Fruit fly (Drosophila melanogaster) whole organism, embryonic: ENCODE results near the gene Sbf.
A peak's percentile ranks its signal among the peaks of the same experiment; 100 is the strongest.

Experiments used
- Adf1 ChIP-seq: fragments of 200-800 bp; sonication (Bioruptor generic); IDR thresholded peaks from 2 replicates; pipeline ENCODE4 v1.3.6; 2022; ENCODE audit warnings: missing biosample characterization, missing genetic modification characterization
- Aef1 ChIP-seq: fragments of 200-800 bp; sonication (Bioruptor generic); IDR thresholded peaks from 3 replicates; pipeline ENCODE4 v1.3.6; 2022; ENCODE audit warnings: missing biosample characterization, missing genetic modification characterization
- Asciz ChIP-seq: fragments of 200-800 bp; sonication (Bioruptor generic); optimal IDR thresholded peaks from 2 replicates; lab custom pipeline; 2017; ENCODE audit warnings: missing biosample characterization, mild to moderate bottlenecking, missing genetic modification characterization, missing genetic modification reagents
- B-H1 ChIP-seq: fragments of 200-800 bp; sonication (Bioruptor generic); IDR thresholded peaks from 3 replicates; pipeline ENCODE4 v1.3.6; 2022; ENCODE audit warnings: missing biosample characterization, missing genetic modification characterization
- BtbVII ChIP-seq: fragments of 200-800 bp; sonication (Bioruptor generic); optimal IDR thresholded peaks from 3 replicates; lab custom pipeline; 2017; ENCODE audit warnings: missing biosample characterization, mild to moderate bottlenecking, missing genetic modification characterization
- C15 ChIP-seq: fragments of 200-800 bp; sonication (Bioruptor generic); IDR thresholded peaks from 3 replicates; pipeline ENCODE4 v1.3.6; 2022; ENCODE audit warnings: missing biosample characterization, missing genetic modification characterization
- CG10147 ChIP-seq: fragments of 200-800 bp; sonication (Bioruptor generic); optimal IDR thresholded peaks from 2 replicates; lab custom pipeline; 2019; ENCODE audit warnings: missing biosample characterization, mild to moderate bottlenecking, missing genetic modification characterization, moderate library complexity
- CG10274 ChIP-seq: fragments of 200-800 bp; sonication (Bioruptor generic); optimal IDR thresholded peaks from 3 replicates; lab custom pipeline; 2017; ENCODE audit warnings: missing biosample characterization, mild to moderate bottlenecking, missing genetic modification characterization
- CG10366 ChIP-seq: fragments of 200-800 bp; sonication (Bioruptor generic); IDR thresholded peaks from 2 replicates; pipeline ENCODE4 v1.3.6; 2022; ENCODE audit warnings: missing biosample characterization, missing genetic modification characterization
- CG11093 ChIP-seq: fragments of 200-800 bp; sonication (Bioruptor generic); IDR thresholded peaks from 3 replicates; pipeline ENCODE4 v1.3.6; 2022; ENCODE audit warnings: missing biosample characterization, missing genetic modification characterization
- CG11504 ChIP-seq: fragments of 200-800 bp; sonication (Bioruptor generic); optimal IDR thresholded peaks from 3 replicates; lab custom pipeline; 2019; ENCODE audit warnings: missing biosample characterization, mild to moderate bottlenecking, missing genetic modification characterization, moderate library complexity
- CG11696 ChIP-seq: fragments of 200-800 bp; sonication (Bioruptor generic); IDR thresholded peaks from 2 replicates; pipeline ENCODE4 v1.3.6; 2022; ENCODE audit warnings: missing biosample characterization, missing genetic modification characterization
- CG12942 ChIP-seq: fragments of 200-800 bp; sonication (Bioruptor generic); optimal IDR thresholded peaks from 3 replicates; lab custom pipeline; 2016; ENCODE audit warnings: missing biosample characterization, missing genetic modification characterization
- CG14667 ChIP-seq: fragments of 200-800 bp; sonication (Bioruptor generic); IDR thresholded peaks from 2 replicates; pipeline ENCODE4 v1.3.6; 2022; ENCODE audit warnings: missing biosample characterization, missing genetic modification characterization
- CG14710 ChIP-seq: fragments of 200-800 bp; sonication (Bioruptor generic); optimal IDR thresholded peaks from 3 replicates; lab custom pipeline; 2019; ENCODE audit warnings: missing biosample characterization, mild to moderate bottlenecking, missing genetic modification characterization, moderate library complexity
- CG17186 ChIP-seq: fragments of 200-800 bp; sonication (Bioruptor generic); optimal IDR thresholded peaks from 3 replicates; lab custom pipeline; 2017; ENCODE audit warnings: missing biosample characterization, missing genetic modification reagents, missing genetic modification characterization
- CG2712 ChIP-seq: fragments of 200-800 bp; optimal IDR thresholded peaks from 3 replicates; lab custom pipeline; 2019; ENCODE audit warnings: missing biosample characterization, mild to moderate bottlenecking, missing genetic modification characterization, moderate library complexity
- CG31224 ChIP-seq: fragments of 200-800 bp; sonication (Bioruptor generic); IDR thresholded peaks from 2 replicates; pipeline ENCODE4 v1.3.6; 2022; ENCODE audit warnings: missing biosample characterization, missing genetic modification characterization
- CG31388 ChIP-seq: fragments of 200-800 bp; sonication (Bioruptor generic); optimal IDR thresholded peaks from 2 replicates; lab custom pipeline; 2016; ENCODE audit warnings: missing biosample characterization, missing genetic modification characterization
- CG3407 ChIP-seq: fragments of 200-800 bp; sonication (Bioruptor generic); optimal IDR thresholded peaks from 2 replicates; lab custom pipeline; 2018; ENCODE audit warnings: missing biosample characterization, mild to moderate bottlenecking, missing genetic modification characterization
- CG6683 ChIP-seq: fragments of 200-800 bp; sonication (Bioruptor generic); optimal IDR thresholded peaks from 2 replicates; lab custom pipeline; 2017; ENCODE audit warnings: missing biosample characterization, mild to moderate bottlenecking, missing genetic modification characterization, missing genetic modification reagents
- CG7839 ChIP-seq: fragments of 200-800 bp; sonication (Bioruptor generic); optimal IDR thresholded peaks from 3 replicates; lab custom pipeline; 2018; ENCODE audit warnings: missing biosample characterization, mild to moderate bottlenecking, missing genetic modification characterization, moderate library complexity
- CG8944 ChIP-seq: fragments of 200-800 bp; sonication (Bioruptor generic); optimal IDR thresholded peaks from 3 replicates; lab custom pipeline; 2016; ENCODE audit warnings: missing biosample characterization, missing genetic modification characterization
- CG9932 ChIP-seq: fragments of 200-800 bp; sonication (Bioruptor generic); IDR thresholded peaks from 2 replicates; pipeline ENCODE4 v1.3.6; 2022; ENCODE audit warnings: missing biosample characterization, missing genetic modification characterization
- Deaf1 ChIP-seq: fragments of 200-800 bp; optimal IDR thresholded peaks from 3 replicates; lab custom pipeline; 2019; ENCODE audit warnings: missing biosample characterization, mild to moderate bottlenecking, missing genetic modification characterization, moderate library complexity
- Kr ChIP-seq: fragments of 200-800 bp; sonication (Bioruptor generic); optimal IDR thresholded peaks from 2 replicates; lab custom pipeline; 2017; ENCODE audit warnings: missing biosample characterization, mild to moderate bottlenecking, missing genetic modification characterization
- Mad ChIP-seq: fragments of 200-800 bp; sonication (Bioruptor generic); optimal IDR thresholded peaks from 2 replicates; lab custom pipeline; 2016; ENCODE audit warnings: missing biosample characterization, missing genetic modification characterization
- Mes4 ChIP-seq: fragments of 200-800 bp; sonication (Bioruptor generic); optimal IDR thresholded peaks from 2 replicates; lab custom pipeline; 2016; ENCODE audit warnings: missing biosample characterization, missing genetic modification characterization
- Nf-YC ChIP-seq: fragments of 200-800 bp; optimal IDR thresholded peaks from 3 replicates; lab custom pipeline; 2019; ENCODE audit warnings: missing biosample characterization, mild to moderate bottlenecking, missing genetic modification characterization, moderate library complexity
- Opbp ChIP-seq: fragments of 200-800 bp; sonication (Bioruptor generic); IDR thresholded peaks from 3 replicates; pipeline ENCODE4 v1.3.6; 2022; ENCODE audit warnings: missing biosample characterization, missing genetic modification characterization; ENCODE audit not compliant: partially characterized antibody
- Pdp1 ChIP-seq, 2 experiments: fragments of 200-800 bp; sonication (Bioruptor generic); optimal IDR thresholded peaks; 3 replicates each; lab custom pipeline; 2016; ENCODE audit warnings: missing biosample characterization in 2 of 2, missing genetic modification characterization in 2 of 2, mild to moderate bottlenecking in 1 of 2, moderate library complexity in 1 of 2
- Six4 ChIP-seq: fragments of 200-800 bp; sonication (Bioruptor generic); optimal IDR thresholded peaks from 2 replicates; lab custom pipeline; 2016; ENCODE audit warnings: missing biosample characterization, missing genetic modification characterization
- bbx ChIP-seq: fragments of 200-800 bp; sonication (Bioruptor generic); IDR thresholded peaks from 2 replicates; pipeline ENCODE4 v1.3.6; 2022; ENCODE audit warnings: missing biosample characterization, missing genetic modification characterization; ENCODE audit not compliant: partially characterized antibody
- cato ChIP-seq: fragments of 200-800 bp; sonication (Bioruptor generic); optimal IDR thresholded peaks from 2 replicates; lab custom pipeline; 2016; ENCODE audit warnings: missing biosample characterization, missing genetic modification characterization, borderline replicate concordance
- chinmo ChIP-seq: fragments of 200-800 bp; sonication (Bioruptor generic); IDR thresholded peaks from 4 replicates; pipeline ENCODE4 v1.3.6; 2022; ENCODE audit warnings: missing biosample characterization, missing genetic modification characterization; ENCODE audit not compliant: partially characterized antibody
- ci ChIP-seq: fragments of 200-800 bp; sonication (Bioruptor generic); IDR thresholded peaks from 3 replicates; pipeline ENCODE4 v1.3.6; 2022; ENCODE audit warnings: missing biosample characterization, missing genetic modification characterization
- fd3F ChIP-seq: fragments of 200-800 bp; sonication (Bioruptor generic); optimal IDR thresholded peaks from 2 replicates; lab custom pipeline; 2018; ENCODE audit warnings: missing biosample characterization, mild to moderate bottlenecking, missing genetic modification characterization, moderate library complexity
- otp ChIP-seq: fragments of 200-800 bp; sonication (Bioruptor generic); IDR thresholded peaks from 3 replicates; pipeline ENCODE4, ENCODE4 v1.3.6; 2022; ENCODE audit warnings: missing biosample characterization, missing genetic modification characterization
- pb ChIP-seq: fragments of 200-800 bp; sonication (Bioruptor generic); optimal IDR thresholded peaks from 3 replicates; lab custom pipeline; 2016; ENCODE audit warnings: missing biosample characterization, missing genetic modification characterization
- pros ChIP-seq: fragments of 200-800 bp; sonication (Bioruptor generic); optimal IDR thresholded peaks from 3 replicates; lab custom pipeline; 2019; ENCODE audit warnings: missing biosample characterization, mild to moderate bottlenecking, missing genetic modification characterization, moderate library complexity
- rib ChIP-seq: fragments of 200-800 bp; sonication (Bioruptor generic); IDR thresholded peaks from 2 replicates; pipeline ENCODE4 v1.3.6; 2022; ENCODE audit warnings: missing biosample characterization, missing genetic modification characterization
- scrt ChIP-seq: fragments of 200-800 bp; sonication (Bioruptor generic); optimal IDR thresholded peaks from 2 replicates; lab custom pipeline; 2018; ENCODE audit warnings: missing biosample characterization, mild to moderate bottlenecking, missing genetic modification characterization, moderate library complexity
- sens-2 ChIP-seq: fragments of 200-800 bp; sonication (Bioruptor generic); IDR thresholded peaks from 2 replicates; pipeline ENCODE4 v1.3.6; 2022; ENCODE audit warnings: missing biosample characterization, missing genetic modification characterization
- sqz ChIP-seq: fragments of 200-800 bp; sonication (Bioruptor generic); optimal IDR thresholded peaks from 3 replicates; lab custom pipeline; 2018; ENCODE audit warnings: missing biosample characterization, mild to moderate bottlenecking, missing genetic modification characterization
- ssp ChIP-seq: fragments of 200-800 bp; sonication (Bioruptor generic); IDR thresholded peaks from 2 replicates; pipeline ENCODE4 v1.3.6; 2022; ENCODE audit warnings: missing biosample characterization, missing genetic modification characterization
- sug ChIP-seq: fragments of 200-800 bp; optimal IDR thresholded peaks from 2 replicates; lab custom pipeline; 2019; ENCODE audit warnings: missing biosample characterization, mild to moderate bottlenecking, missing genetic modification characterization, moderate library complexity
- trem ChIP-seq: fragments of 200-800 bp; optimal IDR thresholded peaks from 3 replicates; lab custom pipeline; 2019; ENCODE audit warnings: missing biosample characterization, mild to moderate bottlenecking, missing genetic modification characterization, moderate library complexity
- unc-4 ChIP-seq: fragments of 200-800 bp; sonication (Bioruptor generic); IDR thresholded peaks from 2 replicates; pipeline ENCODE4 v1.3.6; 2022; ENCODE audit warnings: missing biosample characterization, missing genetic modification characterization; ENCODE audit not compliant: partially characterized antibody
- wek ChIP-seq: fragments of 200-800 bp; sonication (Bioruptor generic); optimal IDR thresholded peaks from 3 replicates; lab custom pipeline; 2018; ENCODE audit warnings: missing biosample characterization, mild to moderate bottlenecking, missing genetic modification characterization, moderate library complexity

Sbf gene

DNA sequence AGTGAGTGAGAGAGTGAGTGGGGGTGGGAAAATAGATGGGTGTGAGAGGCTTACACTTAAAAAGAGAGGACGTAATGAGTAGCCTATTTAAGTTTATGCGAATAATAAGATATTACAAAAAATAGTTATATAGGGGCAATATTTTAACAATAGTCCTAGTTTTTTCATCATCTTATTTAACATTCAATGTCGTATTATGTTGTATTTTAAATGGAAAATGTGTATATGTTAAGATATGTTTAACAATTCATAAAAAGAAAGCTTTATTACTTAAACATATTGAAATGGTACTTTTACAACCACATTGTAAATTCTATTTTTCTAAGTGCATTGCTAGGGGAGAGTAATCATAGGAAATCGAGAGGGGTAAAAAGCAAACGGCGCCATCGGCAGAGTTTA is 22.8 kb downstream of the Sbf start (continued):
- TF ChIP-seq scrt (peak; percentile 66), CG11504 (tag; lab: Kevin White, UChicago) (peak; percentile 86), pb (no peak), Deaf1 (tag; lab: Kevin White, UChicago) (peak; percentile 40), CG11093 (no peak), CG10366 (GFP tag; lab: Robert Waterston, UW) (no peak), sug (tag; lab: Kevin White, UChicago) (peak; percentile 73), CG2712 (tag; lab: Kevin White, UChicago) (peak; percentile 86), CG9932 (GFP tag; lab: Robert Waterston, UW) (peak; percentile 38; the same call in 1 of the 2 replicates), sens-2 (GFP tag; lab: Robert Waterston, UW) (0 out of 2 replicates have a peak, but pooled peaks have one; percentile 9), Mes4 (GFP tag; lab: Kevin White, UChicago) (no peak), fd3F (GFP tag; lab: Kevin White, UChicago) (peak; percentile 66), CG17186 (no peak), Aef1 (GFP tag; lab: Robert Waterston, UW) (peak; percentile 45; the same call in 1 of the 3 replicates), CG12942 (GFP tag; lab: Kevin White, UChicago) (peak; percentile 36), Nf-YC (peak; percentile 68), B-H1 (GFP tag; lab: Robert Waterston, UW) (0 out of 3 replicates have a peak, but pooled peaks have one; percentile 29), BtbVII (peak; percentile 58), CG14667 (no peak), sqz (GFP tag; lab: Kevin White, UChicago) (peak; percentile 60), unc-4 (GFP tag; lab: Robert Waterston, UW) (no peak), bbx (GFP tag; lab: Robert Waterston, UW) (no peak), Adf1 (GFP tag; lab: Robert Waterston, UW) (no peak), C15 (GFP tag; lab: Robert Waterston, UW) (no peak), CG10147 (GFP tag; lab: Kevin White, UChicago) (peak; percentile 79), Six4 (GFP tag; lab: Kevin White, UChicago) (peak; percentile 48), CG7839 (peak; percentile 86), ssp (GFP tag; lab: Robert Waterston, UW) (peak; percentile 11; the same call in 1 of the 2 replicates)

DNA sequence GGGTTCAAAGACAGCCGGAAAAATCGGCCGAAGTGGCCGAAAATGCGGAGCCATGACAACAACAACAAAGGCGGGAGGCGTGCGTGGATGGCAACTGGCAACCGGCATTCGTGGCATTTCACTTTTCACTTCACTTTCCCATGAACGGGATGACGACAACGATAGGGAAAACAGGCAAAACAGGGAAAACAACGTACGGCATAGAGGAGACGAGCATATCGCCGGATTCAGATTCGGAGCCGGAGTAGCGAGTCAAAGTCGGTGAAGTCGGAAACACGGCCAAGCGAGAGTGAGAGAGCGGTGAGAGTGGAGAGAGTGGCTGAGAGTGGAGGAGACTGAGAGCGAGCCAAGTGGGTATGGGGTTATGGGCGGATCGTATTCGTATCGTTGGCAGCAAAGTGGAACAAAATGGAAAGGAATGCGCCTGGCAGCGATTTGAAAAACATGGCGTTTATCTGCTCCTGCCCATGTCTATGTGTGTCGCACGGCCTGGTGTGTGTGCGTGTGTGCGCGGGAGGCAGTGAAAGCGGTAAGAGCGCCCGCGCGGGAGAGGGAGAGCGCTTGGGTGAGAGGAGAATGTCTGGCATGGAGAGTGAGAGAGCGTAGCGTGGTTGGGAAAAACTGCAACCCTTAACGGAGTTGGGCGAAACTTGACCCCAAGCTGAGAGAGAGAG is 23.3 kb downstream of the Sbf start:
- TF ChIP-seq CG6683 (GFP tag; lab: Kevin White, UChicago), result no peak
- no peak for TF ChIP-seq Mad (GFP tag; lab: Kevin White, UChicago)
- TF ChIP-seq otp (GFP tag; lab: Robert Waterston, UW), result no peak
- TF ChIP-seq CG3407, result no peak
- TF ChIP-seq CG11696, result peak; percentile 41; the same call in 1 of the 2 replicates
- TF ChIP-seq CG31224 (GFP tag; lab: Robert Waterston, UW), result no peak
- TF ChIP-seq chinmo (GFP tag; lab: Robert Waterston, UW), result peak; percentile 77; the same call in 1 of the 4 replicates
- peak; percentile 89 for TF ChIP-seq pros (GFP tag; lab: Kevin White, UChicago)
- TF ChIP-seq ci, result peak; percentile 50; the same call in 1 of the 3 replicates
- TF ChIP-seq Kr (GFP tag; lab: Kevin White, UChicago), result peak; percentile 45
- peak; percentile 47 for TF ChIP-seq wek (GFP tag; lab: Kevin White, UChicago)
- TF ChIP-seq fd3F (GFP tag; lab: Kevin White, UChicago), result no peak
- no peak for TF ChIP-seq Pdp1 (GFP tag; optimal IDR thresholded peaks at IDR 0.05; lab: Kevin White, UChicago)
- peak; percentile 11 for TF ChIP-seq trem (tag; lab: Kevin White, UChicago)
- peak; percentile 1 for TF ChIP-seq CG14710 (tag; lab: Kevin White, UChicago)
- TF ChIP-seq CG8944 (GFP tag; lab: Kevin White, UChicago), result no peak
- TF ChIP-seq Opbp (GFP tag; lab: Robert Waterston, UW), result peak; percentile 46; the same call in 1 of the 3 replicates
- TF ChIP-seq CG10274 (GFP tag; lab: Kevin White, UChicago), result peak; percentile 57
- TF ChIP-seq Asciz (GFP tag; lab: Kevin White, UChicago), result no peak
- 0 out of 2 replicates have a peak, but pooled peaks have one; percentile 12 for TF ChIP-seq rib (GFP tag; lab: Robert Waterston, UW)
- TF ChIP-seq cato (GFP tag; lab: Kevin White, UChicago), result no peak
- no peak for TF ChIP-seq CG31388 (GFP tag; lab: Kevin White, UChicago)
